Worm (Caenorhabditis elegans) whole organism, late embryonic: ENCODE data around the gene ZK121.2.

Source experiments
- C38D4.7 ChIP-seq: fragments of 200-800 bp; sonication (Bioruptor generic); optimal IDR thresholded peaks from 2 replicates; lab custom pipeline; 2018; ENCODE audit warnings: mild to moderate bottlenecking, missing genetic modification characterization, moderate library complexity, missing compliant biosample characterization
- F13H6.1 ChIP-seq: sonication (generic microtip); optimal IDR thresholded peaks from 2 replicates; lab custom pipeline; 2016; ENCODE audit warnings: missing genetic modification characterization, missing compliant biosample characterization
- T23F11.4 ChIP-seq: fragments of 200-800 bp; sonication (Bioruptor generic); optimal IDR thresholded peaks from 2 replicates; lab custom pipeline; 2018; ENCODE audit warnings: mild to moderate bottlenecking, missing genetic modification characterization, missing compliant biosample characterization
- ama-1 ChIP-seq: fragments of 150-350 bp; optimal IDR thresholded peaks from 2 replicates; lab custom pipeline; 2014
- dmd-4 ChIP-seq: sonication (generic microtip); optimal IDR thresholded peaks from 2 replicates; lab custom pipeline; 2016; ENCODE audit warnings: borderline replicate concordance, missing genetic modification characterization, missing compliant biosample characterization
- ets-4 ChIP-seq: sonication (generic microtip); optimal IDR thresholded peaks from 2 replicates; lab custom pipeline; 2016; ENCODE audit warnings: missing genetic modification characterization, missing compliant biosample characterization
- hlh-30 ChIP-seq: sonication (generic microtip); optimal IDR thresholded peaks from 2 replicates; lab custom pipeline; 2017; ENCODE audit warnings: antibody characterized with exemption, missing genetic modification characterization, missing compliant biosample characterization; ENCODE audit not compliant: insufficient read depth
- pat-9 ChIP-seq: fragments of 200-800 bp; sonication (Bioruptor generic); optimal IDR thresholded peaks from 2 replicates; lab custom pipeline; 2018; ENCODE audit warnings: mild to moderate bottlenecking, missing genetic modification characterization, moderate library complexity, missing compliant biosample characterization
- rnt-1 ChIP-seq: sonication (generic microtip); optimal IDR thresholded peaks from 2 replicates; lab custom pipeline; 2016; ENCODE audit warnings: missing genetic modification characterization, missing compliant biosample characterization
- sox-2 ChIP-seq: fragments of 200-800 bp; sonication (Bioruptor generic); IDR thresholded peaks from 2 replicates; pipeline ENCODE4 v1.3.6; 2022; ENCODE audit warnings: missing genetic modification reagents, missing genetic modification characterization, missing compliant biosample characterization
- tbx-2 ChIP-seq: sonication (generic microtip); optimal IDR thresholded peaks from 2 replicates; lab custom pipeline; 2016; ENCODE audit warnings: missing genetic modification characterization, missing compliant biosample characterization
- tbx-7 ChIP-seq: sonication (generic microtip); optimal IDR thresholded peaks from 2 replicates; lab custom pipeline; 2016; ENCODE audit warnings: missing genotype, missing genetic modification characterization, missing compliant biosample characterization
- unc-55 ChIP-seq: sonication (generic microtip); optimal IDR thresholded peaks from 2 replicates; lab custom pipeline; 2017; ENCODE audit warnings: missing biosample characterization, missing genetic modification reagents, missing genetic modification characterization

ce11 chrIII:5389365-5389764 lies 47.9 kb downstream of the ZK121.2 start:
- TF ChIP-seq hlh-30 (tag; lab: Kevin White, UChicago) (no peak), tbx-2 (tag; lab: Kevin White, UChicago) (no peak), tbx-7 (tag; lab: Kevin White, UChicago) (no peak), ets-4 (tag; lab: Kevin White, UChicago) (no peak), ama-1 (no peak), pat-9 (tag; lab: Kevin White, UChicago) (no peak), rnt-1 (tag; lab: Kevin White, UChicago) (no peak), dmd-4 (tag; lab: Kevin White, UChicago) (no peak), sox-2 (GFP tag; lab: Robert Waterston, UW) (no peak), T23F11.4 (GFP tag; lab: Kevin White, UChicago) (no peak), unc-55 (GFP tag; lab: Kevin White, UChicago) (no peak), F13H6.1 (no peak), C38D4.7 (GFP tag; lab: Kevin White, UChicago) (no peak)
